Worm (Caenorhabditis elegans) whole organism, mixed stage, embryonic: Measurements from ENCODE around the gene str-262.

Experiments
- blmp-1 ChIP-seq: fragments of 150-350 bp; optimal IDR thresholded peaks from 2 replicates; lab custom pipeline; 2014; ENCODE audit warnings: missing biosample characterization, missing genetic modification characterization
- elt-3 ChIP-seq: fragments of 150-350 bp; optimal IDR thresholded peaks from 2 replicates; lab custom pipeline; 2014; ENCODE audit warnings: missing biosample characterization, missing genetic modification characterization
- flh-1 ChIP-seq: fragments of 200-800 bp; sonication (Bioruptor generic); optimal IDR thresholded peaks from 2 replicates; lab custom pipeline; 2018; ENCODE audit warnings: mild to moderate bottlenecking, missing genetic modification characterization, moderate library complexity, missing compliant biosample characterization
- lin-13 ChIP-seq: fragments of 150-350 bp; optimal IDR thresholded peaks from 2 replicates; lab custom pipeline; 2014; ENCODE audit warnings: missing biosample characterization, missing genetic modification characterization
- lsy-2 ChIP-seq: fragments of 150-350 bp; optimal IDR thresholded peaks from 2 replicates; lab custom pipeline; 2014; ENCODE audit warnings: missing biosample characterization, missing genetic modification characterization
- mab-5 ChIP-seq: fragments of 150-350 bp; optimal IDR thresholded peaks from 2 replicates; lab custom pipeline; 2014; ENCODE audit warnings: missing biosample characterization, missing genetic modification characterization
- nhr-237 ChIP-seq: fragments of 150-350 bp; optimal IDR thresholded peaks from 2 replicates; lab custom pipeline; 2014; ENCODE audit warnings: missing biosample characterization, missing genetic modification characterization
- nhr-28 ChIP-seq: fragments of 150-350 bp; optimal IDR thresholded peaks from 2 replicates; lab custom pipeline; 2014; ENCODE audit warnings: missing biosample characterization, missing genetic modification characterization
- pha-4 ChIP-seq: fragments of 150-350 bp; optimal IDR thresholded peaks from 2 replicates; lab custom pipeline; 2018; ENCODE audit warnings: missing biosample characterization, missing genetic modification reagents, missing genetic modification characterization
- unc-39 ChIP-seq: fragments of 150-350 bp; optimal IDR thresholded peaks from 2 replicates; lab custom pipeline; 2014; ENCODE audit warnings: missing biosample characterization, missing genetic modification characterization
- unc-62 ChIP-seq: fragments of 150-350 bp; optimal IDR thresholded peaks from 2 replicates; lab custom pipeline; 2014; ENCODE audit warnings: missing biosample characterization, missing genetic modification reagents, missing genetic modification characterization
- ztf-11 ChIP-seq: fragments of 150-350 bp; optimal IDR thresholded peaks from 2 replicates; lab custom pipeline; 2014; ENCODE audit warnings: missing biosample characterization, missing genetic modification characterization

ce11 chrV:774875-775359, 22.3 kb upstream of the str-262 start, which contains the start of gene srbc-58:
- no peak for TF ChIP-seq lsy-2 (tag; lab: Kevin White, UChicago)
- no peak for TF ChIP-seq mab-5 (tag; lab: Kevin White, UChicago)
- no peak for TF ChIP-seq unc-39
- TF ChIP-seq lin-13, result no peak
- no peak for TF ChIP-seq elt-3 (tag; lab: Kevin White, UChicago)
- TF ChIP-seq nhr-28 (tag; lab: Kevin White, UChicago), result no peak
- no peak for TF ChIP-seq pha-4
- no peak for TF ChIP-seq unc-62 (GFP tag; lab: Kevin White, UChicago)
- TF ChIP-seq ztf-11, result no peak
- TF ChIP-seq nhr-237 (tag; lab: Kevin White, UChicago), result no peak
- no peak for TF ChIP-seq flh-1
- TF ChIP-seq blmp-1 (tag; lab: Kevin White, UChicago), result no peak
